Worm (Caenorhabditis elegans) whole organism, L1 larva: ENCODE results near the gene fbxa-66.

Source experiments
- egl-27 ChIP-seq, 2 experiments: fragments of 150-350 bp in 1 of 2; sonication (generic microtip); optimal IDR thresholded peaks; 3 replicates each; lab custom pipeline; 2017 to 2018; ENCODE audit warnings: missing biosample characterization in 2 of 2, missing genetic modification characterization in 2 of 2, missing genetic modification reagents in 2 of 2
- fkh-10 ChIP-seq: sonication (generic microtip); optimal IDR thresholded peaks from 2 replicates; lab custom pipeline; 2017; ENCODE audit warnings: missing biosample characterization, missing genetic modification reagents, missing genetic modification characterization
- fkh-4 ChIP-seq: sonication (generic microtip); optimal IDR thresholded peaks from 2 replicates; lab custom pipeline; 2016; ENCODE audit warnings: missing compliant biosample characterization, missing genetic modification characterization, borderline replicate concordance
- lin-35 ChIP-seq, 2 experiments: fragments of 150-350 bp; optimal IDR thresholded peaks; 2 replicates each; lab custom pipeline; 2014; ENCODE audit warnings: missing biosample characterization in 2 of 2, missing genetic modification characterization in 2 of 2, missing genetic modification reagents in 2 of 2
- nhr-71 ChIP-seq: sonication (generic microtip); optimal IDR thresholded peaks from 2 replicates; lab custom pipeline; 2016; ENCODE audit warnings: mild to moderate bottlenecking, missing genetic modification characterization, moderate library complexity, missing compliant biosample characterization
- pag-3 ChIP-seq: sonication (generic microtip); optimal IDR thresholded peaks from 2 replicates; lab custom pipeline; 2017; ENCODE audit warnings: missing genetic modification characterization, mild to moderate bottlenecking, missing compliant biosample characterization, antibody characterized with exemption, borderline replicate concordance; ENCODE audit not compliant: insufficient read depth
- pqm-1 ChIP-seq: sonication (generic microtip); optimal IDR thresholded peaks from 3 replicates; lab custom pipeline; 2017; ENCODE audit warnings: missing biosample characterization, missing genetic modification characterization
- rnt-1 ChIP-seq: sonication (generic microtip); optimal IDR thresholded peaks from 2 replicates; lab custom pipeline; 2016; ENCODE audit warnings: mild to moderate bottlenecking, missing genetic modification characterization, moderate library complexity, missing compliant biosample characterization
- snpc-4 ChIP-seq: fragments of 150-350 bp; optimal IDR thresholded peaks from 2 replicates; lab custom pipeline; 2014; ENCODE audit warnings: missing biosample characterization, missing genetic modification characterization
- unc-98 ChIP-seq: fragments of 200-800 bp; sonication (Bioruptor generic); IDR thresholded peaks from 2 replicates; pipeline ENCODE4 v1.3.6; 2022; ENCODE audit warnings: missing genetic modification characterization, missing compliant biosample characterization

DNA sequence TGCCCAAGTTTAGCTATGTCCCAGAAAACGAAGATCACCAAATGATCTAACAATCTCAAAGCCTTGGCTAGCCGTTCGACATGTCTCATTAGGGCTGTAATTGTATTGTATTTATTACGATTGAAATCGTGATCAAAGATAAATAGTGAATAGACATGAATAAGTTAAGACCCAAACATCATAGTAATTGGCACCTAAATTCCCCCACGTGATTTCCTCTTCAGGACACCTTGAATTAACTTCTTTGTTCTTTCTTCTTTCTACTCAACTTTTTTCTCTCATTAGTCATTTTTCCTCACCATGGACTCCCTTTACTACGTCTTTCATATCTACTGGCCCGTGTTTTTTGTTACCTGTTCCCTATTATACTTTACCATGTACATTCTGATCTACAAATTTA lies 48.8 kb upstream of the fbxa-66 start, which contains the start of gene srd-69:
- no peak for TF ChIP-seq pqm-1
- TF ChIP-seq snpc-4 (tag; lab: Kevin White, UChicago), result no peak
- no peak for TF ChIP-seq lin-35 (GFP tag; optimal IDR thresholded peaks at IDR 0.05; lab: Kevin White, UChicago)
- no peak for TF ChIP-seq fkh-4 (tag; lab: Kevin White, UChicago)
- TF ChIP-seq fkh-10, result no peak
- no peak for TF ChIP-seq unc-98 (GFP tag; lab: Robert Waterston, UW)
- no peak for TF ChIP-seq egl-27 (tag; optimal IDR thresholded peaks at IDR 0.05; lab: Kevin White, UChicago)
- TF ChIP-seq pag-3, result no peak
- TF ChIP-seq nhr-71 (tag; lab: Kevin White, UChicago), result no peak
- no peak for TF ChIP-seq rnt-1 (tag; lab: Kevin White, UChicago)
